Worm (Caenorhabditis elegans) whole organism, L4 larva: ENCODE data around the gene mrps-35.

ENCODE experiments used
- F44E2.7 ChIP-seq: fragments of 200-800 bp; sonication (Bioruptor generic); IDR thresholded peaks from 2 replicates; pipeline ENCODE4 v2.1.2; 2022; ENCODE audit warnings: missing genetic modification characterization, missing compliant biosample characterization
- ama-1 ChIP-seq: fragments of 150-350 bp; optimal IDR thresholded peaks from 2 replicates; lab custom pipeline; 2014; ENCODE audit warnings: inconsistent platforms, mixed read lengths
- ceh-82 ChIP-seq: sonication (generic microtip); optimal IDR thresholded peaks from 2 replicates; lab custom pipeline; 2017; ENCODE audit warnings: missing biosample characterization, missing genetic modification characterization
- daf-12 ChIP-seq: fragments of 150-350 bp; optimal IDR thresholded peaks from 2 replicates; lab custom pipeline; 2014; ENCODE audit warnings: missing biosample characterization, missing genetic modification reagents, missing genetic modification characterization
- dve-1 ChIP-seq: sonication (generic microtip); optimal IDR thresholded peaks from 2 replicates; lab custom pipeline; 2017; ENCODE audit warnings: antibody characterized with exemption, mild to moderate bottlenecking, missing genetic modification characterization, missing compliant biosample characterization; ENCODE audit not compliant: insufficient read depth
- mdl-1 ChIP-seq, 2 experiments: fragments of 150-350 bp in 1 of 2; sonication (generic microtip) in 1 of 2; optimal IDR thresholded peaks; 2 replicates each; lab custom pipeline; 2014 to 2017; ENCODE audit warnings: missing biosample characterization in 2 of 2, missing genetic modification characterization in 2 of 2
- mep-1 ChIP-seq: fragments of 150-350 bp; sonication (generic microtip); optimal IDR thresholded peaks from 3 replicates; lab custom pipeline; 2014; ENCODE audit warnings: missing biosample characterization, missing genetic modification characterization
- mxl-2 ChIP-seq: fragments of 200-800 bp; sonication (Bioruptor generic); conservative IDR thresholded peaks from 2 replicates; pipeline ENCODE4 v1.3.6; 2022; ENCODE audit warnings: missing genetic modification reagents, missing genetic modification characterization, missing compliant biosample characterization
- nhr-11 ChIP-seq: fragments of 150-350 bp; optimal IDR thresholded peaks from 2 replicates; lab custom pipeline; 2014; ENCODE audit warnings: missing biosample characterization, missing genetic modification characterization
- pqm-1 ChIP-seq: sonication (generic microtip); optimal IDR thresholded peaks from 2 replicates; lab custom pipeline; 2017; ENCODE audit warnings: missing biosample characterization, missing genetic modification characterization
- skn-1 ChIP-seq: fragments of 150-350 bp; optimal IDR thresholded peaks from 2 replicates; lab custom pipeline; 2014; ENCODE audit warnings: missing biosample characterization, missing genetic modification characterization
- snpc-4 ChIP-seq: fragments of 150-350 bp; optimal IDR thresholded peaks from 2 replicates; lab custom pipeline; 2014; ENCODE audit warnings: missing biosample characterization, missing genetic modification characterization
- unc-62 ChIP-seq, 3 experiments: fragments of 150-350 bp in 1 of 3; sonication (generic microtip); optimal IDR thresholded peaks in 2 of 3; peaks in 1 of 3; 1 replicate in 1 of 3; 2 replicates in 2 of 3; lab custom pipeline; 2014 to 2017; ENCODE audit warnings: missing biosample characterization in 3 of 3, missing genetic modification characterization in 3 of 3, missing genetic modification reagents in 3 of 3, missing genotype in 1 of 3
- zip-2 ChIP-seq: fragments of 150-350 bp; optimal IDR thresholded peaks from 2 replicates; lab custom pipeline; 2014; ENCODE audit warnings: missing biosample characterization, missing genetic modification characterization

ce11 chrV:18981736-18982135 lies 630 bp downstream of the mrps-35 start:
- no peak for TF ChIP-seq mdl-1 (tag; optimal IDR thresholded peaks at IDR 0.05; lab: Kevin White, UChicago)
- TF ChIP-seq mxl-2 (GFP tag; lab: Robert Waterston, UW): no peak
- no peak for TF ChIP-seq ceh-82 (tag; lab: Kevin White, UChicago)
- no peak for TF ChIP-seq ama-1 (lab: Kevin White, UChicago)
- no peak for TF ChIP-seq pqm-1 (tag; lab: Kevin White, UChicago)
- no peak for TF ChIP-seq snpc-4 (tag; lab: Kevin White, UChicago)
- no peak for TF ChIP-seq unc-62 (GFP tag; optimal IDR thresholded peaks at IDR 0.05 in 1 of 2; lab: Kevin White, UChicago)
- TF ChIP-seq unc-62 (tag; optimal IDR thresholded peaks at IDR 0.05; lab: Kevin White, UChicago): no peak
- TF ChIP-seq mep-1 (tag; lab: Kevin White, UChicago): no peak
- no peak for TF ChIP-seq skn-1 (tag; lab: Kevin White, UChicago)
- TF ChIP-seq daf-12 (tag; lab: Kevin White, UChicago): no peak
- no peak for TF ChIP-seq F44E2.7
- TF ChIP-seq nhr-11 (tag; lab: Kevin White, UChicago): no peak
- TF ChIP-seq dve-1 (tag; lab: Kevin White, UChicago): no peak
- TF ChIP-seq zip-2 (tag; lab: Kevin White, UChicago): no peak
